Fruit fly (Drosophila melanogaster): ENCODE measurements around the gene Cyp4d14.

- TF ChIP-seq CG32264 (GFP tag; optimal IDR thresholded peaks at IDR 0.05) (no peak), psq (GFP tag; optimal IDR thresholded peaks at IDR 0.05) (no peak), rgr (GFP tag; optimal IDR thresholded peaks at IDR 0.05) (no peak)
Observed at dm6 chrX:2165394-2165793, 9.7 kb downstream of the Cyp4d14 start.
